Fruit fly (Drosophila melanogaster): Measurements from ENCODE around the gene mRpL44.
A peak's percentile ranks its signal among the peaks of the same experiment; 100 is the strongest.

mRpL44 gene

dm6 chr3R:5518627-5519026, 48.2 kb upstream of the mRpL44 start (continued):
- TF ChIP-seq ci (GFP tag; IDR thresholded peaks at IDR 0.05) = peak; percentile 76
- peak; percentile 0 for TF ChIP-seq CG12104 (GFP tag; optimal IDR thresholded peaks at IDR 0.05)
- TF ChIP-seq CG6689 (GFP tag; IDR thresholded peaks at IDR 0.05) = peak; percentile 23; the same call in 1 of the 2 replicates
- TF ChIP-seq Fer1 (GFP tag; optimal IDR thresholded peaks at IDR 0.05) = no peak
- TF ChIP-seq Stat92E (GFP tag; optimal IDR thresholded peaks at IDR 0.05) = no peak
- TF ChIP-seq CG17385 (GFP tag; optimal IDR thresholded peaks at IDR 0.05) = peak; percentile 28
- TF ChIP-seq az2 (GFP tag; optimal IDR thresholded peaks at IDR 0.05) = peak; percentile 64
- TF ChIP-seq CG7745 (tag; optimal IDR thresholded peaks at IDR 0.05) = peak; percentile 85
- no peak for TF ChIP-seq dm (GFP tag; optimal IDR thresholded peaks at IDR 0.05)
- TF ChIP-seq BtbVII (GFP tag; optimal IDR thresholded peaks at IDR 0.05) = no peak
- TF ChIP-seq Ssrp (tag; optimal IDR thresholded peaks at IDR 0.05) = peak; percentile 60
- TF ChIP-seq ERR (GFP tag; optimal IDR thresholded peaks at IDR 0.05) = no peak
- TF ChIP-seq lilli (GFP tag; optimal IDR thresholded peaks at IDR 0.05) = peak; percentile 17
- peak; percentile 17 for TF ChIP-seq D19B (GFP tag; optimal IDR thresholded peaks at IDR 0.05)
- TF ChIP-seq CkIIα-i1 (GFP tag; IDR thresholded peaks at IDR 0.05) = no peak
- 0 out of 2 replicates have a peak, but pooled peaks have one; percentile 32 for TF ChIP-seq sim (GFP tag; IDR thresholded peaks at IDR 0.05)
- TF ChIP-seq CG18764 (GFP tag; optimal IDR thresholded peaks at IDR 0.05) = peak; percentile 18
- peak; percentile 11 for TF ChIP-seq Hr3 (GFP tag; optimal IDR thresholded peaks at IDR 0.05)
- peak; percentile 32; the same call in 1 of the 2 replicates for TF ChIP-seq HLH3B (GFP tag; IDR thresholded peaks at IDR 0.05)
- peak; percentile 16 for TF ChIP-seq CG33557 (GFP tag; optimal IDR thresholded peaks at IDR 0.05)
- peak; percentile 14; the same call in 1 of the 3 replicates for TF ChIP-seq CG2889 (GFP tag; IDR thresholded peaks at IDR 0.05)
- no peak for TF ChIP-seq CG4404 (GFP tag; IDR thresholded peaks at IDR 0.05)
- TF ChIP-seq CG8944 (GFP tag; optimal IDR thresholded peaks at IDR 0.05) = peak; percentile 38
- no peak for TF ChIP-seq CG10147 (GFP tag; optimal IDR thresholded peaks at IDR 0.05)
- TF ChIP-seq CG10267 (tag; optimal IDR thresholded peaks at IDR 0.05) = peak; percentile 36
- TF ChIP-seq CG7987 (GFP tag; optimal IDR thresholded peaks at IDR 0.05) = no peak
- peak in 1 of 2 experiments; percentile 23 for TF ChIP-seq Eip74EF (GFP tag; optimal IDR thresholded peaks at IDR 0.05)
- TF ChIP-seq tin (GFP tag; optimal IDR thresholded peaks at IDR 0.05) = peak; percentile 35
- TF ChIP-seq CG11695 (GFP tag; IDR thresholded peaks at IDR 0.05) = peak; percentile 53; the same call in 1 of the 3 replicates
- no peak for TF ChIP-seq CG18599 (GFP tag; optimal IDR thresholded peaks at IDR 0.05)
- peak; percentile 19 for TF ChIP-seq NC2α (GFP tag; optimal IDR thresholded peaks at IDR 0.05)
- TF ChIP-seq CG1233 (GFP tag; optimal IDR thresholded peaks at IDR 0.05) = peak; percentile 23
- TF ChIP-seq D (optimal IDR thresholded peaks at IDR 0.05) = no peak
- peak; percentile 60 for TF ChIP-seq D (GFP tag; optimal IDR thresholded peaks at IDR 0.05)
- no peak for TF ChIP-seq CG14441 (GFP tag; IDR thresholded peaks at IDR 0.05)
- TF ChIP-seq Aef1 (GFP tag; IDR thresholded peaks at IDR 0.05) = no peak; the same call in 2 of the 3 replicates
- peak; percentile 4 for TF ChIP-seq CG10654 (GFP tag; optimal IDR thresholded peaks at IDR 0.05)
- TF ChIP-seq eve (GFP tag; optimal IDR thresholded peaks at IDR 0.05) = no peak
- no peak for TF ChIP-seq Bgb (GFP tag; IDR thresholded peaks at IDR 0.05; ENCODE audit: partially characterized antibody)
- peak; percentile 25 for TF ChIP-seq fd64A (GFP tag; optimal IDR thresholded peaks at IDR 0.05)
- peak; percentile 66 for TF ChIP-seq unpg (GFP tag; optimal IDR thresholded peaks at IDR 0.05)
- TF ChIP-seq Mes4 (GFP tag; optimal IDR thresholded peaks at IDR 0.05) = peak; percentile 68
- no peak for TF ChIP-seq tll (GFP tag; optimal IDR thresholded peaks at IDR 0.05)
- peak; percentile 19 for TF ChIP-seq Jarid2 (GFP tag; optimal IDR thresholded peaks at IDR 0.05)
- no peak for TF ChIP-seq run (tag; optimal IDR thresholded peaks at IDR 0.05)
- TF ChIP-seq gce (GFP tag; IDR thresholded peaks at IDR 0.05) = no peak
- TF ChIP-seq salm (tag; optimal IDR thresholded peaks at IDR 0.05) = peak; percentile 6
- peak; percentile 60; the same call in 1 of the 3 replicates for TF ChIP-seq ken (GFP tag; IDR thresholded peaks at IDR 0.05)
- peak; percentile 45 to 47 for TF ChIP-seq dpn (GFP tag; optimal IDR thresholded peaks at IDR 0.05)
- no peak for TF ChIP-seq seq (GFP tag; IDR thresholded peaks at IDR 0.05)
- TF ChIP-seq CG34422 (GFP tag; IDR thresholded peaks at IDR 0.05) = peak; percentile 51; the same call in 1 of the 3 replicates

All from whole organism, embryonic.